Worm (Caenorhabditis elegans): ENCODE data around the gene cct-7.

DNA sequence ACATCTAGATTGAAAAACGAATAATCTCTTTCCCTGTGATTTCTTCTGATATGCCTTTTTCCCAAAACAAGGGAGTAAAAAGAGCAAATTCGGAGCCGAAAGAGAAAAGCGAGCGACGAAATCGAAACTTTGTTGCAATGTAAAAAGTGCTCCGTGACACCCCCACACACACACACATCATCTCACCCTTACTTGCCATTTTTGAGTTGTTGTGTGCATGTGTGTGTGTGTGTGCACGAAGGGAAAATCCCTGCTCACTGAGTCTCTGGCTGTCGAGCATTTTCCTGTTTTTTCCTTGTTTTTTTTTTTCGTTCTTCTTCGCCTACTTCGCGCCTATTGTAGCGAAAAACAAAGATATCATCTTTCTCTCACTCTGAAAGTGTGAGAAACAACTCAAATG is 15.0 kb downstream of the cct-7 start:
- TF ChIP-seq C38D4.7 (GFP tag; optimal IDR thresholded peaks at IDR 0.05) = no peak
- no peak for TF ChIP-seq ceh-19 (GFP tag; optimal IDR thresholded peaks at IDR 0.05)
- TF ChIP-seq sox-4 (tag; optimal IDR thresholded peaks at IDR 0.05) = no peak
- TF ChIP-seq ets-4 (tag; optimal IDR thresholded peaks at IDR 0.05) = no peak
- no peak for TF ChIP-seq ama-1 (optimal IDR thresholded peaks at IDR 0.05)
- TF ChIP-seq dmd-4 (tag; optimal IDR thresholded peaks at IDR 0.05; ENCODE audit: borderline replicate concordance) = no peak
- TF ChIP-seq pag-3 (tag; optimal IDR thresholded peaks at IDR 0.05; ENCODE audit: borderline replicate concordance) = no peak
- TF ChIP-seq odd-2 (tag; optimal IDR thresholded peaks at IDR 0.05) = no peak
- no peak for TF ChIP-seq pha-4 (tag; optimal IDR thresholded peaks at IDR 0.05)
- TF ChIP-seq tbx-7 (tag; optimal IDR thresholded peaks at IDR 0.05) = no peak
- TF ChIP-seq unc-55 (GFP tag; optimal IDR thresholded peaks at IDR 0.05) = no peak
- TF ChIP-seq sox-2 (GFP tag; IDR thresholded peaks at IDR 0.05) = no peak
- TF ChIP-seq gmeb-2 (tag; optimal IDR thresholded peaks at IDR 0.05) = no peak
- no peak for TF ChIP-seq hlh-13 (GFP tag; optimal IDR thresholded peaks at IDR 0.05)
